Worm (Caenorhabditis elegans): Measurements from ENCODE around the gene C05D9.9.

DNA sequence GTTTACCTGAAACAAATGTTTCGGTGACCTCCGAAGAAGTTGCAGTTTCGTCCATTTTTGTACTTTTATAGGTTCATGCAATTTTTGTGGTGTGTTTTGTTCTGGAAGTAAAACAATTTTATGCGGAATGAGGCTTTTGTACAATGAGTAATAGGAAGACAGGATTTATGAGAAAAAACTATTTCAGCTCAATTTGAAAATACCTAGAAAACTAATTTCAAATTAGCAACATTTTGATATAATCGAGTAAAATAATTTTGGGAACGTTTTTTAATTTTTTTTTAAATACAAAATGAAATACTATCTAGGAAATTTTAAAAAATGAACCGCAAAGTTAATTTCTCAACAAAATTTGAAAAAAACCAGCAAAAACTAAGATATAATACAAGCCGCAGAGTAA, 36.0 kb downstream of the C05D9.9 start, which contains the start of gene rei-2:
- TF ChIP-seq ama-1 (optimal IDR thresholded peaks at IDR 0.05) (no peak), pes-1 (GFP tag; IDR thresholded peaks at IDR 0.05) (no peak), sea-1 (GFP tag; conservative IDR thresholded peaks at IDR 0.05) (no peak), flt-1 (GFP tag; IDR thresholded peaks at IDR 0.05) (no peak), tbx-11 (GFP tag; IDR thresholded peaks at IDR 0.05) (no peak), F13C5.2 (tag; optimal IDR thresholded peaks at IDR 0.05) (no peak), ceh-13 (GFP tag; optimal IDR thresholded peaks at IDR 0.05) (no peak), hmg-4 (GFP tag; optimal IDR thresholded peaks at IDR 0.05) (no peak), tra-4 (tag; optimal IDR thresholded peaks at IDR 0.05) (no peak), hmbx-1 (tag; optimal IDR thresholded peaks at IDR 0.05) (no peak)

All from whole organism, early embryonic.